Fruit fly (Drosophila melanogaster): Measurements from ENCODE around the gene CG7518.

- no peak for TF ChIP-seq CG31627 (GFP tag; optimal IDR thresholded peaks at IDR 0.05)
- TF ChIP-seq fd85E (GFP tag; optimal IDR thresholded peaks at IDR 0.05): no peak
- TF ChIP-seq CG6808 (GFP tag; optimal IDR thresholded peaks at IDR 0.05): no peak
- no peak for TF ChIP-seq CG6854 (GFP tag; optimal IDR thresholded peaks at IDR 0.05)
- no peak for TF ChIP-seq CG6276 (GFP tag; optimal IDR thresholded peaks at IDR 0.05)
- TF ChIP-seq CG8119 (GFP tag; IDR thresholded peaks at IDR 0.05): no peak
- no peak for TF ChIP-seq CG9139 (GFP tag; optimal IDR thresholded peaks at IDR 0.05)
- TF ChIP-seq CG11902 (GFP tag; optimal IDR thresholded peaks at IDR 0.05): no peak
- no peak for TF ChIP-seq CG34406 (GFP tag; optimal IDR thresholded peaks at IDR 0.05)
Measured at dm6 chr3R:13033670-13034069, 35.8 kb downstream of the CG7518 start.
